Fruit fly (Drosophila melanogaster) Kc167 (cell line): ENCODE measurements around the gene beta-PheRS.

Experiments used
- Myc ChIP-seq: fragments of >200 bp; optimal IDR thresholded peaks from 2 replicates; lab custom pipeline; 2017; ENCODE audit warnings: missing external identifiers
- Sin3A ChIP-seq: fragments of >200 bp; optimal IDR thresholded peaks from 2 replicates; lab custom pipeline; 2018; ENCODE audit warnings: missing external identifiers
- h ChIP-seq: fragments of >200 bp; optimal IDR thresholded peaks from 3 replicates; lab custom pipeline; 2018; ENCODE audit warnings: missing external identifiers
- insv ChIP-seq: fragments of >200 bp; optimal IDR thresholded peaks from 3 replicates; lab custom pipeline; 2018; ENCODE audit warnings: missing external identifiers
- psq ChIP-seq: fragments of >200 bp; optimal IDR thresholded peaks from 2 replicates; lab custom pipeline; 2017; ENCODE audit warnings: missing external identifiers
- ttk ChIP-seq: sonication (Bioruptor generic); optimal IDR thresholded peaks from 2 replicates; lab custom pipeline; 2017; ENCODE audit warnings: missing external identifiers

- TF ChIP-seq Myc (lab: Kevin White, UChicago): no peak
- no peak for TF ChIP-seq insv (lab: Kevin White, UChicago)
- no peak for TF ChIP-seq ttk (lab: Kevin White, UChicago)
- TF ChIP-seq psq (lab: Kevin White, UChicago): no peak
- no peak for TF ChIP-seq h (lab: Kevin White, UChicago)
- TF ChIP-seq Sin3A (lab: Kevin White, UChicago): no peak
Measured at dm6 chr3R:24298534-24298936, 46.1 kb upstream of the beta-PheRS start.
